Fruit fly (Drosophila melanogaster) Kc167 (cell line): ENCODE measurements around the gene GNBP3.

Source experiments
- Myc ChIP-seq: fragments of >200 bp; optimal IDR thresholded peaks from 2 replicates; lab custom pipeline; 2017; ENCODE audit warnings: missing external identifiers
- Sin3A ChIP-seq: fragments of >200 bp; optimal IDR thresholded peaks from 2 replicates; lab custom pipeline; 2018; ENCODE audit warnings: missing external identifiers

dm6 chr3L:8931916-8932315 lies 22.9 kb upstream of the GNBP3 start:
- no peak for TF ChIP-seq Sin3A
- TF ChIP-seq Myc (lab: Kevin White, UChicago), result no peak
